Fruit fly (Drosophila melanogaster): Measurements from ENCODE around the gene CG42525.

- TF ChIP-seq Myc (optimal IDR thresholded peaks at IDR 0.05) (no peak), h (optimal IDR thresholded peaks at IDR 0.05) (no peak), Sin3A (optimal IDR thresholded peaks at IDR 0.05) (no peak), insv (optimal IDR thresholded peaks at IDR 0.05) (no peak), ttk (optimal IDR thresholded peaks at IDR 0.05) (no peak)
Measured at dm6 chr3L:3172445-3172844, 17.1 kb downstream of the CG42525 start, which contains the start of gene CG14963.

Measured in Kc167 (cell line).